Fruit fly (Drosophila melanogaster) whole organism, embryonic: ENCODE data around the gene SuUR.

ENCODE experiments used
- Abd-B ChIP-seq: fragments of 200-800 bp; sonication (Bioruptor generic); optimal IDR thresholded peaks from 2 replicates; lab custom pipeline; 2018; ENCODE audit warnings: missing biosample characterization, mild to moderate bottlenecking, missing genetic modification characterization, moderate library complexity
- Adf1 ChIP-seq: fragments of 200-800 bp; sonication (Bioruptor generic); IDR thresholded peaks from 2 replicates; pipeline ENCODE4 v1.3.6; 2022; ENCODE audit warnings: missing biosample characterization, missing genetic modification characterization
- Atf6 ChIP-seq: fragments of 200-800 bp; sonication (Bioruptor generic); IDR thresholded peaks from 2 replicates; pipeline ENCODE4 v1.3.6; 2022; ENCODE audit warnings: missing biosample characterization, missing genetic modification characterization
- Bteb2 ChIP-seq: fragments of 200-800 bp; sonication (Bioruptor generic); optimal IDR thresholded peaks from 2 replicates; lab custom pipeline; 2016; ENCODE audit warnings: missing biosample characterization, missing genetic modification characterization
- CG10267 ChIP-seq: fragments of 200-800 bp; sonication (Bioruptor generic); optimal IDR thresholded peaks from 2 replicates; lab custom pipeline; 2018; ENCODE audit warnings: missing biosample characterization, mild to moderate bottlenecking, missing genetic modification characterization, moderate library complexity
- CG10979 ChIP-seq: fragments of 200-800 bp; sonication (Bioruptor generic); optimal IDR thresholded peaks from 2 replicates; lab custom pipeline; 2018; ENCODE audit warnings: missing biosample characterization, mild to moderate bottlenecking, missing genetic modification characterization, moderate library complexity
- CG11085 ChIP-seq: fragments of 200-800 bp; sonication (Bioruptor generic); IDR thresholded peaks from 2 replicates; pipeline ENCODE4 v1.3.6; 2022; ENCODE audit warnings: missing biosample characterization, missing genetic modification characterization
- CG12769 ChIP-seq: fragments of 200-800 bp; sonication (Bioruptor generic); optimal IDR thresholded peaks from 2 replicates; lab custom pipeline; 2019; ENCODE audit warnings: missing biosample characterization, mild to moderate bottlenecking, missing genetic modification characterization, moderate library complexity
- CG13296 ChIP-seq: fragments of 200-800 bp; sonication (Bioruptor generic); optimal IDR thresholded peaks from 3 replicates; lab custom pipeline; 2018; ENCODE audit warnings: missing biosample characterization, mild to moderate bottlenecking, missing genetic modification characterization
- CG15514 ChIP-seq: fragments of 200-800 bp; sonication (Bioruptor generic); optimal IDR thresholded peaks from 3 replicates; lab custom pipeline; 2017; ENCODE audit warnings: missing biosample characterization, missing genetic modification characterization, mild to moderate bottlenecking, moderate library complexity, missing genetic modification reagents
- CG17359 ChIP-seq: fragments of 200-800 bp; sonication (Bioruptor generic); optimal IDR thresholded peaks from 3 replicates; lab custom pipeline; 2018; ENCODE audit warnings: missing biosample characterization, mild to moderate bottlenecking, missing genetic modification characterization, moderate library complexity
- CG2678 ChIP-seq: fragments of 200-800 bp; sonication (Bioruptor generic); optimal IDR thresholded peaks from 3 replicates; lab custom pipeline; 2019; ENCODE audit warnings: missing biosample characterization, mild to moderate bottlenecking, missing genetic modification characterization, moderate library complexity
- CG34376 ChIP-seq: fragments of 200-800 bp; sonication (Bioruptor generic); optimal IDR thresholded peaks from 2 replicates; lab custom pipeline; 2018; ENCODE audit warnings: missing biosample characterization, mild to moderate bottlenecking, missing genetic modification characterization
- CG34422 ChIP-seq: fragments of 200-800 bp; sonication (Bioruptor generic); IDR thresholded peaks from 3 replicates; pipeline ENCODE4 v1.3.6; 2022; ENCODE audit warnings: missing biosample characterization, missing genetic modification characterization
- CG6683 ChIP-seq: fragments of 200-800 bp; sonication (Bioruptor generic); optimal IDR thresholded peaks from 2 replicates; lab custom pipeline; 2017; ENCODE audit warnings: missing biosample characterization, mild to moderate bottlenecking, missing genetic modification characterization, missing genetic modification reagents
- CG8290 ChIP-seq, 3 experiments: fragments of 200-800 bp; sonication (Bioruptor generic); optimal IDR thresholded peaks; 2 replicates each; lab custom pipeline; 2016 to 2019; ENCODE audit warnings: missing biosample characterization in 3 of 3, missing genetic modification characterization in 3 of 3, mild to moderate bottlenecking in 2 of 3, moderate library complexity in 1 of 3
- CG8359 ChIP-seq: fragments of 200-800 bp; sonication (Bioruptor generic); optimal IDR thresholded peaks from 2 replicates; lab custom pipeline; 2017; ENCODE audit warnings: missing biosample characterization, mild to moderate bottlenecking, missing genetic modification characterization, borderline replicate concordance
- CG9437 ChIP-seq: fragments of 200-800 bp; sonication (Bioruptor generic); optimal IDR thresholded peaks from 2 replicates; lab custom pipeline; 2018; ENCODE audit warnings: missing biosample characterization, mild to moderate bottlenecking, missing genetic modification characterization
- CG9932 ChIP-seq: fragments of 200-800 bp; sonication (Bioruptor generic); IDR thresholded peaks from 2 replicates; pipeline ENCODE4 v1.3.6; 2022; ENCODE audit warnings: missing biosample characterization, missing genetic modification characterization
- Fer1 ChIP-seq: fragments of 200-800 bp; sonication (Bioruptor generic); optimal IDR thresholded peaks from 2 replicates; lab custom pipeline; 2017; ENCODE audit warnings: missing biosample characterization, mild to moderate bottlenecking, missing genetic modification characterization
- Hr78 ChIP-seq, 2 experiments: fragments of 200-800 bp in 1 of 2; fragments of >200 bp in 1 of 2; sonication (Bioruptor generic) in 1 of 2; optimal IDR thresholded peaks; 2 replicates each; lab custom pipeline; 2017 to 2019; ENCODE audit warnings: missing biosample characterization in 2 of 2, missing genetic modification characterization in 2 of 2, mild to moderate bottlenecking in 1 of 2, moderate library complexity in 1 of 2
- MBD-R2 ChIP-seq: fragments of 200-800 bp; sonication (Bioruptor generic); IDR thresholded peaks from 2 replicates; pipeline ENCODE4 v1.3.6; 2022; ENCODE audit warnings: missing biosample characterization, missing genetic modification characterization
- Med ChIP-seq: fragments of 200-800 bp; sonication (Bioruptor generic); peaks from one replicate; lab custom pipeline; 2016; ENCODE audit warnings: missing biosample characterization, missing genetic modification characterization, mild to moderate bottlenecking, inconsistent platforms, moderate library complexity
- NFAT ChIP-seq: fragments of 200-800 bp; sonication (Bioruptor generic); IDR thresholded peaks from 2 replicates; pipeline ENCODE4 v1.3.6; 2022; ENCODE audit warnings: missing biosample characterization, missing genetic modification characterization
- Nf-YC ChIP-seq: fragments of 200-800 bp; optimal IDR thresholded peaks from 3 replicates; lab custom pipeline; 2019; ENCODE audit warnings: missing biosample characterization, mild to moderate bottlenecking, missing genetic modification characterization, moderate library complexity
- Oli ChIP-seq: fragments of 200-800 bp; sonication (Bioruptor generic); optimal IDR thresholded peaks from 2 replicates; lab custom pipeline; 2018; ENCODE audit warnings: missing biosample characterization, mild to moderate bottlenecking, missing genetic modification characterization, moderate library complexity
- PHDP ChIP-seq: fragments of 200-800 bp; sonication (Bioruptor generic); optimal IDR thresholded peaks from 3 replicates; lab custom pipeline; 2018; ENCODE audit warnings: missing biosample characterization, mild to moderate bottlenecking, missing genetic modification characterization, moderate library complexity
- Rfx ChIP-seq: fragments of 200-800 bp; sonication (Bioruptor generic); IDR thresholded peaks from 2 replicates; pipeline ENCODE4 v1.3.6; 2022; ENCODE audit warnings: missing biosample characterization, missing genetic modification characterization
- Taf1 ChIP-seq: fragments of 200-800 bp; sonication (Bioruptor generic); IDR thresholded peaks from 2 replicates; pipeline ENCODE4 v1.3.6; 2022; ENCODE audit warnings: missing biosample characterization, missing genetic modification characterization
- Tbp ChIP-seq: fragments of >200 bp; optimal IDR thresholded peaks from 2 replicates; lab custom pipeline; 2018; ENCODE audit warnings: missing biosample characterization, missing genetic modification characterization
- Xrp1 ChIP-seq: fragments of 200-800 bp; sonication (Bioruptor generic); IDR thresholded peaks from 2 replicates; pipeline ENCODE4 v1.3.6; 2022; ENCODE audit warnings: missing biosample characterization, missing genetic modification characterization
- amos ChIP-seq: fragments of 200-800 bp; sonication (Bioruptor generic); IDR thresholded peaks from 2 replicates; pipeline ENCODE4 v1.3.6; 2022; ENCODE audit warnings: missing biosample characterization, missing genetic modification characterization; ENCODE audit not compliant: partially characterized antibody
- caup ChIP-seq: fragments of 200-800 bp; sonication (Bioruptor generic); optimal IDR thresholded peaks from 3 replicates; lab custom pipeline; 2017; ENCODE audit warnings: missing biosample characterization, mild to moderate bottlenecking, missing genetic modification characterization, moderate library complexity; ENCODE audit not compliant: severe bottlenecking
- chm ChIP-seq: fragments of 200-800 bp; sonication (Bioruptor generic); IDR thresholded peaks from 2 replicates; pipeline ENCODE4 v1.3.6; 2022; ENCODE audit warnings: missing biosample characterization, missing genetic modification characterization
- crol ChIP-seq: fragments of 200-800 bp; sonication (Bioruptor generic); IDR thresholded peaks from 2 replicates; pipeline ENCODE4 v1.3.6; 2022; ENCODE audit warnings: missing biosample characterization, missing genetic modification characterization
- cwo ChIP-seq: fragments of 200-800 bp; sonication (Bioruptor generic); optimal IDR thresholded peaks from 3 replicates; lab custom pipeline; 2017; ENCODE audit warnings: missing biosample characterization, missing genetic modification characterization, mild to moderate bottlenecking, moderate library complexity, missing genetic modification reagents
- ftz-f1 ChIP-seq: fragments of 200-800 bp; sonication (Bioruptor generic); optimal IDR thresholded peaks from 2 replicates; lab custom pipeline; 2016; ENCODE audit warnings: missing biosample characterization, missing genetic modification characterization
- grau ChIP-seq: fragments of 200-800 bp; optimal IDR thresholded peaks from 3 replicates; lab custom pipeline; 2019; ENCODE audit warnings: missing biosample characterization, mild to moderate bottlenecking, missing genetic modification characterization, moderate library complexity
- gro ChIP-seq: fragments of 200-800 bp; sonication (Bioruptor generic); optimal IDR thresholded peaks from 2 replicates; lab custom pipeline; 2016; ENCODE audit warnings: missing biosample characterization, missing genetic modification characterization
- lab ChIP-seq: fragments of 200-800 bp; sonication (Bioruptor generic); optimal IDR thresholded peaks from 3 replicates; lab custom pipeline; 2017; ENCODE audit warnings: missing biosample characterization, missing genetic modification characterization, mild to moderate bottlenecking, moderate library complexity, missing genetic modification reagents
- lbe ChIP-seq: fragments of 200-800 bp; sonication (Bioruptor generic); optimal IDR thresholded peaks from 2 replicates; lab custom pipeline; 2016; ENCODE audit warnings: missing biosample characterization, mild to moderate bottlenecking, missing genetic modification characterization
- mirr ChIP-seq: fragments of 200-800 bp; sonication (Bioruptor generic); optimal IDR thresholded peaks from 3 replicates; lab custom pipeline; 2018; ENCODE audit warnings: missing biosample characterization, mild to moderate bottlenecking, missing genetic modification characterization
- pzg ChIP-seq: fragments of 200-800 bp; sonication (Bioruptor generic); optimal IDR thresholded peaks from 3 replicates; lab custom pipeline; 2018; ENCODE audit warnings: missing biosample characterization, mild to moderate bottlenecking, missing genetic modification characterization, moderate library complexity
- rib ChIP-seq: fragments of 200-800 bp; sonication (Bioruptor generic); IDR thresholded peaks from 2 replicates; pipeline ENCODE4 v1.3.6; 2022; ENCODE audit warnings: missing biosample characterization, missing genetic modification characterization
- ro ChIP-seq: fragments of 200-800 bp; sonication (Bioruptor generic); IDR thresholded peaks from 2 replicates; pipeline ENCODE4 v1.3.6; 2022; ENCODE audit warnings: missing biosample characterization, missing genetic modification characterization
- sug ChIP-seq: fragments of 200-800 bp; optimal IDR thresholded peaks from 2 replicates; lab custom pipeline; 2019; ENCODE audit warnings: missing biosample characterization, mild to moderate bottlenecking, missing genetic modification characterization, moderate library complexity
- tna ChIP-seq: fragments of 200-800 bp; sonication (Bioruptor generic); IDR thresholded peaks from 2 replicates; pipeline ENCODE4 v1.3.6; 2022; ENCODE audit warnings: missing biosample characterization, missing genetic modification characterization; ENCODE audit not compliant: partially characterized antibody
- vvl ChIP-seq: fragments of 200-800 bp; sonication (Bioruptor generic); IDR thresholded peaks from 2 replicates; pipeline ENCODE4 v1.3.6; 2022; ENCODE audit warnings: missing biosample characterization, missing genetic modification characterization

The SuUR gene

DNA sequence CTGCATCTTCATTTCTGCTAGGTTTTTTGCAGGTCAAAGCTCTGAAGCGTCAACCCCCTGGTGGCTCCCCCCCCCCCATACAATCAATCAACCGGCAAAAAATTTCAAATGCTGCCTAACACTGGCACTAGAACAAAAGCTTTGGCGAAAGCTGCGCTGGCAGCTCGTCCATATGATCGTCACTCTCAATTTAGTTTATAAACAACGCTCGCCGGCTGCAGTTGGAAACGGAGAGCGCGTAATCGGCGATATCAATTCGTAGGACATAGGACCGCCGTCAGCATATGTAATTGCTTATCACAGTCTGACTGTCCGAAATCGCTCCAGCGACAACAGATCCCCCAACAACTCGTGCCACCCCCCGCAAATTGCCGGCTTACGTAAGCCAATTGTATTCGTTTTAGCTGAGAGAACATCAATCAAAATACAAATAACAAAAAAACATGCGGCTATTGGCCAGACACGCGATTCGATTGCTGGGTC lies 5.6 kb downstream of the SuUR start, which contains the start of gene Mocs1:
Mocs1 (plus strand) TSS at position 155 of the 483 bp plus-strand sequence.
- no peak for TF ChIP-seq CG10979 (tag; lab: Kevin White, UChicago)
- no peak for TF ChIP-seq lbe
- peak; percentile 77; the same call in 1 of the 3 replicates for TF ChIP-seq CG34422
- peak in 1 of 2 experiments; percentile 98 for TF ChIP-seq Hr78 (GFP tag; optimal IDR thresholded peaks at IDR 0.05; lab: Kevin White, UChicago)
- no peak for TF ChIP-seq CG8359 (GFP tag; lab: Kevin White, UChicago)
- TF ChIP-seq Rfx (GFP tag; lab: Robert Waterston, UW), result peak; percentile 62
- TF ChIP-seq pzg, result peak; percentile 41
- peak; percentile 60; the same call in 1 of the 2 replicates for TF ChIP-seq rib (GFP tag; lab: Robert Waterston, UW)
- peak; percentile 17 for TF ChIP-seq grau (tag; lab: Kevin White, UChicago)
- TF ChIP-seq CG10267, result peak; percentile 24
- peak; percentile 5 for TF ChIP-seq CG13296 (GFP tag; lab: Kevin White, UChicago)
- TF ChIP-seq Atf6 (GFP tag; lab: Robert Waterston, UW), result 0 out of 2 replicates have a peak, but pooled peaks have one; percentile 43
- TF ChIP-seq lab, result peak; percentile 68
- TF ChIP-seq vvl (GFP tag; lab: Robert Waterston, UW), result 0 out of 2 replicates have a peak, but pooled peaks have one; percentile 8
- TF ChIP-seq Bteb2 (GFP tag; lab: Kevin White, UChicago), result no peak
- TF ChIP-seq tna, result peak; percentile 11; the same call in 1 of the 2 replicates
- TF ChIP-seq Fer1 (GFP tag; lab: Kevin White, UChicago), result peak; percentile 41
- peak; percentile 23; the same call in 1 of the 2 replicates for TF ChIP-seq NFAT
- no peak for TF ChIP-seq Oli
- peak; percentile 40 for TF ChIP-seq ftz-f1 (GFP tag; lab: Kevin White, UChicago)
- TF ChIP-seq CG34376, result peak; percentile 65
- TF ChIP-seq Adf1 (GFP tag; lab: Robert Waterston, UW), result peak; percentile 48
- peak; percentile 7 for TF ChIP-seq CG2678 (tag; lab: Kevin White, UChicago)
- TF ChIP-seq CG12769 (tag; lab: Kevin White, UChicago), result peak; percentile 38
- TF ChIP-seq CG15514, result peak; percentile 53
- peak; percentile 96 for TF ChIP-seq crol (GFP tag; lab: Robert Waterston, UW)
- peak; percentile 2 for TF ChIP-seq PHDP
- TF ChIP-seq sug (tag; lab: Kevin White, UChicago), result peak; percentile 99
- peak; percentile 15 for TF ChIP-seq gro (GFP tag; lab: Kevin White, UChicago)
- TF ChIP-seq amos, result peak; percentile 37; the same call in 1 of the 2 replicates
- peak; percentile 28; the same call in 1 of the 2 replicates for TF ChIP-seq chm (GFP tag; lab: Robert Waterston, UW)
- TF ChIP-seq Nf-YC, result peak; percentile 38
- peak; percentile 41; the same call in 1 of the 2 replicates for TF ChIP-seq MBD-R2 (GFP tag; lab: Robert Waterston, UW)
- TF ChIP-seq Taf1 (GFP tag; lab: Robert Waterston, UW), result no peak
- TF ChIP-seq CG9437 (GFP tag; lab: Kevin White, UChicago), result peak; percentile 1
- no peak for TF ChIP-seq Tbp
- no peak for TF ChIP-seq ro (GFP tag; lab: Robert Waterston, UW)
- TF ChIP-seq Abd-B (GFP tag; lab: Kevin White, UChicago), result no peak
- TF ChIP-seq CG6683, result peak; percentile 2
- TF ChIP-seq CG11085 (GFP tag; lab: Robert Waterston, UW), result peak; percentile 20; the same call in 1 of the 2 replicates
- peak; percentile 6 for TF ChIP-seq caup
- peak; percentile 40 for TF ChIP-seq cwo (GFP tag; lab: Kevin White, UChicago)
- TF ChIP-seq Med (GFP tag; lab: Kevin White, UChicago), result peak; percentile 75
- TF ChIP-seq Xrp1 (GFP tag; lab: Robert Waterston, UW), result peak; percentile 28; the same call in 1 of the 2 replicates
- no peak for TF ChIP-seq CG8290 (GFP tag; optimal IDR thresholded peaks at IDR 0.05; lab: Kevin White, UChicago)
- TF ChIP-seq CG8290 (tag; optimal IDR thresholded peaks at IDR 0.05; lab: Kevin White, UChicago), result peak in 1 of 2 experiments; percentile 45
- TF ChIP-seq CG17359 (tag; lab: Kevin White, UChicago), result peak; percentile 2
- peak; percentile 23 for TF ChIP-seq mirr (GFP tag; lab: Kevin White, UChicago)
- TF ChIP-seq CG9932 (GFP tag; lab: Robert Waterston, UW), result peak; percentile 52
